Worm (Caenorhabditis elegans) whole organism, early embryonic: ENCODE results near the gene hpo-28.

Experiments
- B0310.2 ChIP-seq: sonication (generic microtip); optimal IDR thresholded peaks from 2 replicates; lab custom pipeline; 2016; ENCODE audit warnings: mild to moderate bottlenecking, missing genetic modification characterization, missing compliant biosample characterization
- F13C5.2 ChIP-seq: sonication (generic microtip); optimal IDR thresholded peaks from 2 replicates; lab custom pipeline; 2017; ENCODE audit warnings: mild to moderate bottlenecking, missing genetic modification characterization, inconsistent platforms, missing compliant biosample characterization
- aly-1 ChIP-seq: sonication (generic microtip); optimal IDR thresholded peaks from 2 replicates; lab custom pipeline; 2016; ENCODE audit warnings: missing genetic modification characterization, missing compliant biosample characterization
- ama-1 ChIP-seq: fragments of 150-350 bp; optimal IDR thresholded peaks from 2 replicates; lab custom pipeline; 2014
- ceh-13 ChIP-seq: fragments of 200-800 bp; sonication (Bioruptor generic); optimal IDR thresholded peaks from 2 replicates; lab custom pipeline; 2018; ENCODE audit warnings: mild to moderate bottlenecking, missing genetic modification characterization, missing compliant biosample characterization
- ceh-36 ChIP-seq: sonication (generic microtip); optimal IDR thresholded peaks from 2 replicates; lab custom pipeline; 2016; ENCODE audit warnings: missing genetic modification characterization, inconsistent platforms, missing compliant biosample characterization
- ets-7 ChIP-seq: sonication (generic microtip); optimal IDR thresholded peaks from 2 replicates; lab custom pipeline; 2016; ENCODE audit warnings: missing genotype, missing genetic modification characterization, missing compliant biosample characterization
- flt-1 ChIP-seq: fragments of 200-800 bp; sonication (Bioruptor generic); IDR thresholded peaks from 2 replicates; pipeline ENCODE4 v1.3.6; 2022; ENCODE audit warnings: missing genetic modification characterization, missing compliant biosample characterization
- hmbx-1 ChIP-seq: sonication (generic microtip); optimal IDR thresholded peaks from 2 replicates; lab custom pipeline; 2016; ENCODE audit warnings: mild to moderate bottlenecking, missing genetic modification characterization, missing compliant biosample characterization
- hmg-4 ChIP-seq: fragments of 200-800 bp; sonication (Bioruptor generic); optimal IDR thresholded peaks from 2 replicates; lab custom pipeline; 2018; ENCODE audit warnings: mild to moderate bottlenecking, missing genetic modification characterization, missing compliant biosample characterization
- hnd-1 ChIP-seq: sonication (generic microtip); optimal IDR thresholded peaks from 2 replicates; lab custom pipeline; 2016; ENCODE audit warnings: missing genetic modification characterization, missing compliant biosample characterization
- pes-1 ChIP-seq: fragments of 200-800 bp; sonication (Bioruptor generic); IDR thresholded peaks from 2 replicates; pipeline ENCODE4 v1.3.6; 2022; ENCODE audit warnings: missing genetic modification reagents, missing genetic modification characterization, missing compliant biosample characterization
- scrt-1 ChIP-seq: fragments of 200-800 bp; sonication (Bioruptor generic); IDR thresholded peaks from 2 replicates; pipeline ENCODE4 v1.3.6; 2022; ENCODE audit warnings: missing genetic modification characterization, missing compliant biosample characterization
- sea-1 ChIP-seq: fragments of 200-800 bp; sonication (Bioruptor generic); conservative IDR thresholded peaks from 2 replicates; pipeline ENCODE4 v1.3.6; 2022; ENCODE audit warnings: missing genetic modification characterization, missing compliant biosample characterization
- tbx-11 ChIP-seq: fragments of 200-800 bp; sonication (Bioruptor generic); IDR thresholded peaks from 2 replicates; pipeline ENCODE4 v1.3.6; 2022; ENCODE audit warnings: missing genetic modification characterization, missing compliant biosample characterization
- tbx-37 ChIP-seq: fragments of 200-800 bp; sonication (Bioruptor generic); conservative IDR thresholded peaks from 2 replicates; pipeline ENCODE4 v1.3.6; 2022; ENCODE audit warnings: missing genetic modification reagents, missing genetic modification characterization, missing compliant biosample characterization
- tra-4 ChIP-seq: sonication (generic microtip); optimal IDR thresholded peaks from 2 replicates; lab custom pipeline; 2017; ENCODE audit warnings: missing genetic modification characterization, missing compliant biosample characterization

Gene hpo-28

DNA sequence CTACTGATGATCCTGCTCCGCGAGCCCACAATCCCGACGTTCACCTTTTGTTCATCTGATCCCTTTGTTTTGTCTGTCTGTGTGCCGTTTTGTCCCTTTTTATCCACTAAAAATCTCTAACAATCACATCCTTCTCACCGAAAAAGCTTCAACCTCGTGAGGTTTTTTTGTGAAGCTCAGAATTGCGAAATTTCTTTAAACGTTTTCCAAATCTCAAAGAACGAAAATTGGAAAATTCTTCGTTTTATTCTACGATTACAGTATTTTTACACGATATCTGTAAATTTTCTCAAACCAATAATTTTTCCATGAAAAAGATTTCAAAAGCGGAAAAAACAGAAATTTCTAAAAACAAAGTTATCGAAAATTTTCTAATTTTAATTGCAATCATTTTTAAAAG, 34.9 kb downstream of the hpo-28 start:
- no peak for TF ChIP-seq tbx-37 (GFP tag; lab: Robert Waterston, UW)
- no peak for TF ChIP-seq scrt-1
- no peak for TF ChIP-seq ceh-36 (tag; lab: Kevin White, UChicago)
- no peak for TF ChIP-seq hmbx-1
- TF ChIP-seq sea-1 (GFP tag; lab: Robert Waterston, UW), result no peak
- TF ChIP-seq pes-1 (GFP tag; lab: Robert Waterston, UW), result no peak
- no peak for TF ChIP-seq tra-4
- TF ChIP-seq B0310.2 (tag; lab: Kevin White, UChicago), result no peak
- no peak for TF ChIP-seq hnd-1 (tag; lab: Kevin White, UChicago)

DNA sequence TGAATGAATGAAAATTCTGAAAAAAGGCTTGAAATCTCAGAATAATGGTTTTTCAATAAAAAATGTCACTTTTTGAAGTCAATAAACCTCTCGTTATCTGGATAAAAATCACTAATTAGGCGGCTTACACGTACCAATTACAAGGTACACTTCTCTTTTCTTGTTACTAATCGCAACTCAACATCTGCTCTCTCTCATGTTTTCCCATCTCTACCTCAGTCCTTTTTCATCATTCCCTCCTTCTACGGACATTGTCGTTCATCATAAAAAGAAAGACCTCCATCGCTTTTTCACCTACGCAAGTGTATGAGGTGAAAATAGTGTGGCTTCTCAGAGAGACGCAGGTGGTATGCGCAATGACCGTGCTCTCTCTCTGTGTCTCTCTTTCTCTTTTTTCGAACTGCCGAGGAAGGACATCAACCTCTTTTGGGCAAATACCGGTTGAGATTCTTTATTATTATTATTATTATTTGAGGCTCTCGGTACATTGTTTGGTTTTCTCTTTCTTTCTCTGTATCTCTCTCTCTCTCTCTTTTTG, 41.1 kb downstream of the hpo-28 start:
- TF ChIP-seq tbx-11 (GFP tag; lab: Robert Waterston, UW), result 0 out of 2 replicates have a peak, but pooled peaks have one; percentile 13
- TF ChIP-seq B0310.2 (tag; lab: Kevin White, UChicago), result no peak
- peak; percentile 1 for TF ChIP-seq hmg-4 (GFP tag; lab: Kevin White, UChicago)
- no peak for TF ChIP-seq hmbx-1

DNA sequence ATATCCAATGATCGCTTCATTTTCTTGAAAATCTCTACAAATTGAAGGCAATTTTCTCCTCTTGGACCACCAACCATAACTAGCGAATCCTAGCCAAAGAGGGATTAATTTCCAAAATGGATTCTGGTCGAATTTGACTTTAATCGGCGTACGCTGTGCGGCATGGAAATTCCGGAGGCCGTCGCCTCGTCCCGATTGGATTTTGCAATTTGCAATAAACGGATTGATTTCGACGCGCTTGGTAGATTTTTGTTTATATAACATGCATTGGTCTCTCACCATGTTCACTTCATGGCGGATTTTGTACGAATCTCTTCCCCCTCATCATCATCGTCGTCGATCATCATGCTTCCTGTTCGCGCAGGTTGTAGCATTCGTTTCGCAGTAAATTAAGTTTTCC, 43.4 kb downstream of the hpo-28 start:
- TF ChIP-seq pes-1 (GFP tag; lab: Robert Waterston, UW) (no peak), hnd-1 (tag; lab: Kevin White, UChicago) (no peak), B0310.2 (tag; lab: Kevin White, UChicago) (no peak), sea-1 (GFP tag; lab: Robert Waterston, UW) (no peak), ceh-13 (GFP tag; lab: Kevin White, UChicago) (no peak), scrt-1 (no peak), ceh-36 (tag; lab: Kevin White, UChicago) (no peak), flt-1 (no peak), F13C5.2 (tag; lab: Kevin White, UChicago) (no peak), hmg-4 (GFP tag; lab: Kevin White, UChicago) (no peak), ets-7 (tag; lab: Kevin White, UChicago) (no peak), tbx-11 (GFP tag; lab: Robert Waterston, UW) (no peak), ama-1 (lab: Kevin White, UChicago) (no peak), aly-1 (no peak), hmbx-1 (no peak), tra-4 (no peak), tbx-37 (GFP tag; lab: Robert Waterston, UW) (no peak)

DNA sequence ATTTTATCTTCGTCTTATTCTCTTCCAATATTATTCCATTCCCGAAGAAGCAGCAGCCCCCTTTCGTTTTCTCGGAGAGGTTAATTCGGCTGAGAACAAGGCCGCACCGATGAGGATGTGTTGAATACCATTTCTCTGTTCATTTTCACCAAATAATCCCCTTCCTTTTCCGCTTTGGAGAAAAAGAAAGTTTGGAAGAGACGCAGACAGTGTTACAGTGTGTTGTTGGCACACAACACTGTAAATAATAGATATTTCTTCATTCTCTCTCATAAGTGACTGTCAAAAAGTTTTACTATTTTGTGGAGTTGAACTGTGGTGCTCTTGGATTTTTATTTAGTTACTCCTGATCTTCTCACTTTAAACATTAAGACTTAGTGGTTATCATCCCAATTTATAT, 43.8 kb downstream of the hpo-28 start:
- no peak for TF ChIP-seq flt-1
- no peak for TF ChIP-seq F13C5.2 (tag; lab: Kevin White, UChicago)
- no peak for TF ChIP-seq B0310.2 (tag; lab: Kevin White, UChicago)
- no peak for TF ChIP-seq hmg-4 (GFP tag; lab: Kevin White, UChicago)

ce11 chrIII:5663933-5664332, 45.2 kb downstream of the hpo-28 start, which contains the start of gene par-3:
Gene par-3 (plus strand): TSS chrIII:5664233.
- TF ChIP-seq tbx-37 (GFP tag; lab: Robert Waterston, UW) (no peak), tra-4 (no peak), ets-7 (tag; lab: Kevin White, UChicago) (no peak), hnd-1 (tag; lab: Kevin White, UChicago) (no peak), aly-1 (no peak), ceh-13 (GFP tag; lab: Kevin White, UChicago) (no peak), ceh-36 (tag; lab: Kevin White, UChicago) (no peak), F13C5.2 (tag; lab: Kevin White, UChicago) (no peak), sea-1 (GFP tag; lab: Robert Waterston, UW) (no peak), tbx-11 (GFP tag; lab: Robert Waterston, UW) (no peak), hmbx-1 (no peak), hmg-4 (GFP tag; lab: Kevin White, UChicago) (no peak), pes-1 (GFP tag; lab: Robert Waterston, UW) (no peak), scrt-1 (no peak), B0310.2 (tag; lab: Kevin White, UChicago) (no peak)

ce11 chrIII:5663521-5663920, 45.6 kb downstream of the hpo-28 start:
- TF ChIP-seq tbx-11 (GFP tag; lab: Robert Waterston, UW), result no peak
- no peak for TF ChIP-seq ceh-36 (tag; lab: Kevin White, UChicago)
- no peak for TF ChIP-seq tra-4
- TF ChIP-seq hmbx-1, result no peak
- TF ChIP-seq sea-1 (GFP tag; lab: Robert Waterston, UW), result no peak
- no peak for TF ChIP-seq hmg-4 (GFP tag; lab: Kevin White, UChicago)
- no peak for TF ChIP-seq ama-1 (lab: Kevin White, UChicago)
- no peak for TF ChIP-seq ets-7 (tag; lab: Kevin White, UChicago)
- no peak for TF ChIP-seq scrt-1
- no peak for TF ChIP-seq hnd-1 (tag; lab: Kevin White, UChicago)
- TF ChIP-seq flt-1, result no peak
- TF ChIP-seq B0310.2 (tag; lab: Kevin White, UChicago), result no peak
- no peak for TF ChIP-seq F13C5.2 (tag; lab: Kevin White, UChicago)
- no peak for TF ChIP-seq tbx-37 (GFP tag; lab: Robert Waterston, UW)
- TF ChIP-seq pes-1 (GFP tag; lab: Robert Waterston, UW), result no peak
- no peak for TF ChIP-seq aly-1
- no peak for TF ChIP-seq ceh-13 (GFP tag; lab: Kevin White, UChicago)

DNA sequence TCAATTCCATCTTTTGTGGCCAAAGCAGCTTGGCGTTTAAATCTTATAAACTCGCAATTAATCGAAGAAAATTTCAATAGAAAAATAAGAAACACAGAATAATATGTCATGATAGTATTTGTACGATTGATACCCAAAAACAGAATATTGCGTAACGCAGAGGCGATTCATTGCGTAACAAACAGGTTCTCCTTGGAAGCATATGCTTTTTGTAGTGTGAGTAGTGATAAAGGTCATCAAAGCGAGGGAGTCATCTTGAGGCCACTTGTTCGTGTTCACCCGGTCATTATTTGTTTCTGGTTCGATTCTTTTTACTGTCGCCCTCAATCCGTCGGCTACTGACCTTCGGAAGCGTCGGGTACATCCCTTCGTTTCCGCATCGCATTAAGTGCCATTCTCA, 48.1 kb downstream of the hpo-28 start, which contains the start of gene F54E7.6:
Gene F54E7.6, minus strand, starts transcription at position 110 of the 400 bp plus-strand sequence.
- TF ChIP-seq ama-1 (lab: Kevin White, UChicago), result no peak
- no peak for TF ChIP-seq hmg-4 (GFP tag; lab: Kevin White, UChicago)
- TF ChIP-seq ceh-13 (GFP tag; lab: Kevin White, UChicago), result no peak
- TF ChIP-seq sea-1 (GFP tag; lab: Robert Waterston, UW), result no peak
- no peak for TF ChIP-seq tbx-37 (GFP tag; lab: Robert Waterston, UW)
- no peak for TF ChIP-seq F13C5.2 (tag; lab: Kevin White, UChicago)
- TF ChIP-seq pes-1 (GFP tag; lab: Robert Waterston, UW), result no peak
- no peak for TF ChIP-seq ets-7 (tag; lab: Kevin White, UChicago)
- TF ChIP-seq tra-4, result no peak
- no peak for TF ChIP-seq hmbx-1
- no peak for TF ChIP-seq scrt-1
- TF ChIP-seq flt-1, result no peak
- TF ChIP-seq tbx-11 (GFP tag; lab: Robert Waterston, UW), result no peak
